Worm (Caenorhabditis elegans): Measurements from ENCODE around the gene F47C12.8.

DNA sequence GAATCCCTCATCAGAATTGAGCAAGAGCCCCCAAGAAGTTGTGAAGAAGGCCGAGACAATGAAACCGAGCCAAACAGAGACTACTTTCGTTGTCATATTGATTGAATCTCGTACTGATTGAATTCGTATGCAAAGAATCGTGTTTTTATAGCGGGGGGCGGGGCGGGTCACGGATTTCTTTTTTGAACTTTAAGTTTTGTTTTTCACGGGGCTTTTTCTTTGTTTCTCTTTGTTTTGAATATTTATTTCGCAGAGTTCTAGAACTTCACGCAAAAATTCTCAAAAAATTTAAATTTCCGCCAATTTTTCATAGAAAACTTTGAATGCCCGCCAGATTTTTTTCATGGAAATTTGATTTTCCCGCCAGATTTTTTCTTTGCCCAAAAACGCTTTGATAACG lies 42.3 kb downstream of the F47C12.8 start, which contains the start of gene clec-73:
- no peak for TF ChIP-seq ztf-29 (GFP tag; IDR thresholded peaks at IDR 0.05)
- TF ChIP-seq ztf-23 (GFP tag; IDR thresholded peaks at IDR 0.05): no peak
- no peak for TF ChIP-seq ref-1 (GFP tag; conservative IDR thresholded peaks at IDR 0.05)
- TF ChIP-seq T22C8.4 (GFP tag; IDR thresholded peaks at IDR 0.05): no peak
